Fruit fly (Drosophila melanogaster) whole organism, prepupa: ENCODE results near the gene CG34256.

Experiments
- OdsH ChIP-seq: fragments of 200-800 bp; sonication (Bioruptor generic); optimal IDR thresholded peaks from 3 replicates; lab custom pipeline; 2016; ENCODE audit warnings: missing biosample characterization, missing genetic modification characterization
- Smox ChIP-seq: fragments of 200-800 bp; sonication (Bioruptor generic); optimal IDR thresholded peaks from 3 replicates; lab custom pipeline; 2016; ENCODE audit warnings: missing biosample characterization, missing genetic modification characterization

DNA sequence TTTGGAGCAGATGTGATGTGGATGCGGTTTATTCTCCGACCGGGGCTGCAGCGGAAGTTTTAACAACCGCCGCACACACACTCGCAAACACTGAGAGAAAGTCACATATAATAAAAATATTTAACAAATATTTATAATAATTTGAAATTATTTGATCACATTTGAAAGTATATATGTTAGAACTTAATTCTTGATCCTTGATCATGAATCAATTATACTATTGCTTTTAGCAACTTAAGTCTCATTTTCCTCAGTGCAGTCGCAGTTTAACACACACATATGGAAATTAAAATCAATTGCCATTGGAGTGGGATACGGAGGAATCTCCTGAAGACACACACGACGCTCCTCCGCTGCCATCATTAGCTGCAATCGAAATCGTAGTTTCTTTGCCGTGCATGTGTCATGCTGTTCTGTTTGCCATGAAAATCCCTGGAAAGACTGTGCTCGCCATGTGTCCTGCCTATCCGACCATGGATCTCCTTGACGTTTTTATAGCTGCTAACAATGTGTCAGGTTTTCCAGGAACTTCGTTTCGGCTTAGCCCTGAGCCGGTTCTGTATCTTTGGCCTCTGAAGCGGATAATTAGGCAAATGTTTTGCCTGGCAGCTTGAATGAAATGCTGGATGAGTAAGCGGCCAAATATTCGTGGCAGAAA is 43.7 kb upstream of the CG34256 start:
- peak; percentile 69 for TF ChIP-seq OdsH (GFP tag; lab: Kevin White, UChicago)
- peak; percentile 51 for TF ChIP-seq Smox (GFP tag; lab: Kevin White, UChicago)
